ENCODE assay signal across 6 worm cellular contexts in genomic region chrII:8283158-8283717, ce11.
TF ChIP-seq lines count a peak whose summit lies in the region.

TSS of gene nst-1 (minus strand) at chrII:8283208.
TSS of gene cct-4 (plus strand) at chrII:8283667.

TF ChIP-seq in whole organism, L1 larva, 84 proteins besides CTCF, POLR2A, EP300 and RAD21 (continues in another document):
- peak; percentile 36 to 67 for TF ChIP-seq lsy-2 (tag; optimal IDR thresholded peaks at IDR 0.05; lab: Kevin White, UChicago)
- TF ChIP-seq snu-23 (GFP tag; optimal IDR thresholded peaks at IDR 0.05; lab: Kevin White, UChicago) = peak; percentile 21
- no peak for TF ChIP-seq fos-1 (tag; optimal IDR thresholded peaks at IDR 0.05; lab: Kevin White, UChicago)
- peak in 1 of 6 experiments; percentile 45 for TF ChIP-seq elt-3 (tag; optimal IDR thresholded peaks at IDR 0.05; lab: Kevin White, UChicago)
- TF ChIP-seq nhr-11 (tag; optimal IDR thresholded peaks at IDR 0.05; lab: Kevin White, UChicago) = no peak
- TF ChIP-seq nhr-28 (tag; optimal IDR thresholded peaks at IDR 0.05; lab: Kevin White, UChicago) = no peak
- no peak for TF ChIP-seq ets-5 (GFP tag; IDR thresholded peaks at IDR 0.05; lab: Robert Waterston, UW)
- TF ChIP-seq sup-37 (GFP tag; optimal IDR thresholded peaks at IDR 0.05; lab: Kevin White, UChicago) = no peak
- no peak for TF ChIP-seq nhr-77 (tag; optimal IDR thresholded peaks at IDR 0.05; lab: Kevin White, UChicago)
- TF ChIP-seq C16A3.4 (tag; optimal IDR thresholded peaks at IDR 0.05; lab: Kevin White, UChicago) = peak; percentile 17
- peak; percentile 1 to 63 (median 40) for TF ChIP-seq dpl-1 (GFP tag; optimal IDR thresholded peaks at IDR 0.05; lab: Kevin White, UChicago)
- no peak for TF ChIP-seq unc-130 (tag; optimal IDR thresholded peaks at IDR 0.05; lab: Kevin White, UChicago)
- TF ChIP-seq mdl-1 (tag; optimal IDR thresholded peaks at IDR 0.05; lab: Kevin White, UChicago) = no peak
- no peak for TF ChIP-seq Y116A8C.19 (tag; optimal IDR thresholded peaks at IDR 0.05; lab: Kevin White, UChicago; ENCODE audit: borderline replicate concordance)
- TF ChIP-seq hlh-4 (tag; optimal IDR thresholded peaks at IDR 0.05; lab: Kevin White, UChicago) = no peak

TF ChIP-seq in whole organism, L2 larva, 48 proteins besides CTCF, POLR2A, EP300 and RAD21:
- TF ChIP-seq mab-5 (tag; optimal IDR thresholded peaks at IDR 0.05; lab: Kevin White, UChicago) (no peak), fos-1 (tag; optimal IDR thresholded peaks at IDR 0.05; lab: Kevin White, UChicago) (no peak), C34F6.9 (tag; optimal IDR thresholded peaks at IDR 0.05; lab: Kevin White, UChicago) (peak; percentile 54), lsy-2 (tag; optimal IDR thresholded peaks at IDR 0.05; lab: Kevin White, UChicago) (peak in 1 of 2 experiments; percentile 73), lin-13 (GFP tag; optimal IDR thresholded peaks at IDR 0.05; lab: Kevin White, UChicago) (peak; percentile 6), gmeb-1 (tag; optimal IDR thresholded peaks at IDR 0.05; lab: Kevin White, UChicago) (peak; percentile 0)
TF ChIP-seq in whole organism, L2 larva: peak in this region for 4.

TF ChIP-seq in whole organism, L3 larva, 47 proteins besides CTCF, POLR2A, EP300 and RAD21:
- peak; percentile 14 for TF ChIP-seq hmg-11 (tag; optimal IDR thresholded peaks at IDR 0.05; lab: Kevin White, UChicago)
- no peak for TF ChIP-seq nhr-43 (tag; optimal IDR thresholded peaks at IDR 0.05; lab: Kevin White, UChicago; ENCODE audit: poor library complexity, severe bottlenecking)
- TF ChIP-seq nhr-28 (tag; optimal IDR thresholded peaks at IDR 0.05; lab: Kevin White, UChicago) = no peak
- TF ChIP-seq lin-15B (tag; optimal IDR thresholded peaks at IDR 0.05; lab: Kevin White, UChicago) = peak; percentile 50
- peak; percentile 58 for TF ChIP-seq pha-4 (tag; optimal IDR thresholded peaks at IDR 0.05; lab: Kevin White, UChicago)
- no peak for TF ChIP-seq fkh-2 (tag; optimal IDR thresholded peaks at IDR 0.05; lab: Kevin White, UChicago)
- no peak for TF ChIP-seq nhr-11 (tag; optimal IDR thresholded peaks at IDR 0.05; lab: Kevin White, UChicago)
- TF ChIP-seq nfya-1 (tag; optimal IDR thresholded peaks at IDR 0.05; lab: Kevin White, UChicago; ENCODE audit: insufficient read depth) = peak; percentile 58
- no peak for TF ChIP-seq jun-1 (tag; optimal IDR thresholded peaks at IDR 0.05; lab: Kevin White, UChicago)
- peak; percentile 4 for TF ChIP-seq elt-2 (tag; optimal IDR thresholded peaks at IDR 0.05; lab: Kevin White, UChicago)

TF ChIP-seq in whole organism, L4 larva, 104 proteins besides CTCF, POLR2A, EP300 and RAD21:
- TF ChIP-seq ceh-82 (tag; optimal IDR thresholded peaks at IDR 0.05; lab: Kevin White, UChicago) (no peak), dve-1 (tag; optimal IDR thresholded peaks at IDR 0.05; lab: Kevin White, UChicago; ENCODE audit: insufficient read depth) (peak; percentile 13), mes-2 (tag; optimal IDR thresholded peaks at IDR 0.05; lab: Kevin White, UChicago; ENCODE audit: poor library complexity, severe bottlenecking) (peak; percentile 49), dpl-1 (GFP tag; optimal IDR thresholded peaks at IDR 0.05; lab: Kevin White, UChicago) (peak; percentile 51), mep-1 (tag; optimal IDR thresholded peaks at IDR 0.05; lab: Kevin White, UChicago) (peak; percentile 35), madf-5 (GFP tag; IDR thresholded peaks at IDR 0.05; lab: Robert Waterston, UW) (no peak), unc-62 (GFP tag; optimal IDR thresholded peaks at IDR 0.05 in 1 of 2; lab: Kevin White, UChicago) (peak in 1 of 2 experiments; percentile 50), unc-62 (tag; optimal IDR thresholded peaks at IDR 0.05; lab: Kevin White, UChicago) (no peak), snpc-1.2 (GFP tag; IDR thresholded peaks at IDR 0.05; lab: Robert Waterston, UW) (no peak), spr-3 (GFP tag; optimal IDR thresholded peaks at IDR 0.05; lab: Kevin White, UChicago) (no peak), lin-13 (GFP tag; optimal IDR thresholded peaks at IDR 0.05; lab: Kevin White, UChicago) (no peak), mxl-2 (GFP tag; conservative IDR thresholded peaks at IDR 0.05; lab: Robert Waterston, UW) (no peak), ceh-20 (GFP tag; IDR thresholded peaks at IDR 0.05; lab: Robert Waterston, UW) (no peak), aha-1 (tag; lab: Kevin White, UChicago) (peak; percentile 37), lsy-2 (tag; optimal IDR thresholded peaks at IDR 0.05; lab: Kevin White, UChicago) (peak in 1 of 2 experiments; percentile 62)

TF ChIP-seq in whole organism, mixed stage, embryonic, 35 proteins besides CTCF, POLR2A, EP300 and RAD21:
- TF ChIP-seq mab-5 (tag; optimal IDR thresholded peaks at IDR 0.05; lab: Kevin White, UChicago) (no peak), snpc-4 (tag; optimal IDR thresholded peaks at IDR 0.05; lab: Kevin White, UChicago) (no peak), bed-3 (GFP tag; optimal IDR thresholded peaks at IDR 0.05; lab: Kevin White, UChicago) (no peak), pha-4 (tag; optimal IDR thresholded peaks at IDR 0.05; lab: Kevin White, UChicago) (no peak), lsy-2 (tag; optimal IDR thresholded peaks at IDR 0.05; lab: Kevin White, UChicago) (peak; percentile 32), ztf-11 (tag; optimal IDR thresholded peaks at IDR 0.05; lab: Kevin White, UChicago) (no peak), nhr-76 (tag; optimal IDR thresholded peaks at IDR 0.05; lab: Kevin White, UChicago) (no peak), unc-39 (tag; optimal IDR thresholded peaks at IDR 0.05; lab: Kevin White, UChicago) (no peak), lin-13 (tag; optimal IDR thresholded peaks at IDR 0.05; lab: Kevin White, UChicago) (no peak), sptf-1 (tag; optimal IDR thresholded peaks at IDR 0.05; lab: Kevin White, UChicago) (no peak), nhr-12 (tag; optimal IDR thresholded peaks at IDR 0.05; lab: Kevin White, UChicago) (no peak), mep-1 (tag; optimal IDR thresholded peaks at IDR 0.05; lab: Kevin White, UChicago) (peak; percentile 28), nhr-28 (tag; optimal IDR thresholded peaks at IDR 0.05; lab: Kevin White, UChicago) (no peak), lin-32 (GFP tag; optimal IDR thresholded peaks at IDR 0.05; lab: Kevin White, UChicago) (no peak), sem-2 (GFP tag; optimal IDR thresholded peaks at IDR 0.05; lab: Kevin White, UChicago) (no peak), ceh-43 (GFP tag; optimal IDR thresholded peaks at IDR 0.05; lab: Kevin White, UChicago) (no peak), nhr-2 (tag; optimal IDR thresholded peaks at IDR 0.05; lab: Kevin White, UChicago) (no peak), ces-1 (GFP tag; optimal IDR thresholded peaks at IDR 0.05; lab: Kevin White, UChicago) (peak; percentile 39), unc-120 (tag; optimal IDR thresholded peaks at IDR 0.05; lab: Kevin White, UChicago; ENCODE audit: poor library complexity, severe bottlenecking) (no peak), ham-2 (GFP tag; optimal IDR thresholded peaks at IDR 0.05; lab: Kevin White, UChicago) (no peak), unc-62 (GFP tag; optimal IDR thresholded peaks at IDR 0.05; lab: Kevin White, UChicago) (no peak), tbx-8 (GFP tag; optimal IDR thresholded peaks at IDR 0.05; lab: Kevin White, UChicago) (no peak), nhr-237 (tag; optimal IDR thresholded peaks at IDR 0.05; lab: Kevin White, UChicago) (peak; percentile 22), M03D4.4 (tag; optimal IDR thresholded peaks at IDR 0.05; lab: Kevin White, UChicago) (no peak), ceh-39 (tag; optimal IDR thresholded peaks at IDR 0.05; lab: Kevin White, UChicago) (no peak), zip-8 (tag; optimal IDR thresholded peaks at IDR 0.05; lab: Kevin White, UChicago) (no peak)

TF ChIP-seq in whole organism, young adult, 124 proteins besides CTCF, POLR2A, EP300 and RAD21:
- no peak for TF ChIP-seq ekl-4 (GFP tag; IDR thresholded peaks at IDR 0.05; lab: Robert Waterston, UW)
- TF ChIP-seq F52B5.7 (tag; optimal IDR thresholded peaks at IDR 0.05; lab: Kevin White, UChicago) = no peak
- no peak for TF ChIP-seq egl-18 (GFP tag; IDR thresholded peaks at IDR 0.05; lab: Robert Waterston, UW)
- peak; percentile 60; the same call in 1 of the 2 replicates for TF ChIP-seq madf-6 (GFP tag; IDR thresholded peaks at IDR 0.05; lab: Robert Waterston, UW)
- TF ChIP-seq ceh-91 (GFP tag; IDR thresholded peaks at IDR 0.05; lab: Robert Waterston, UW) = 0 out of 2 replicates have a peak, but pooled peaks have one; percentile 33
- peak; percentile 3 for TF ChIP-seq lsl-1 (GFP tag; optimal IDR thresholded peaks at IDR 0.05; lab: Kevin White, UChicago)
- TF ChIP-seq rpc-1 (optimal IDR thresholded peaks at IDR 0.05; lab: Kevin White, UChicago) = no peak
- no peak for TF ChIP-seq rpc-1 (tag; optimal IDR thresholded peaks at IDR 0.05; lab: Kevin White, UChicago)
- no peak for TF ChIP-seq aptf-2 (GFP tag; conservative IDR thresholded peaks at IDR 0.05; lab: Robert Waterston, UW)
- TF ChIP-seq ztf-3 (GFP tag; optimal IDR thresholded peaks at IDR 0.05; lab: Kevin White, UChicago) = no peak
- no peak for TF ChIP-seq F49E8.2 (tag; optimal IDR thresholded peaks at IDR 0.05; lab: Kevin White, UChicago; ENCODE audit: insufficient read depth)
- peak; percentile 33 for TF ChIP-seq efl-1 (GFP tag; optimal IDR thresholded peaks at IDR 0.05; lab: Kevin White, UChicago)
- no peak for TF ChIP-seq egl-44 (GFP tag; IDR thresholded peaks at IDR 0.05; lab: Robert Waterston, UW)
- no peak for TF ChIP-seq bed-1 (GFP tag; IDR thresholded peaks at IDR 0.05; lab: Robert Waterston, UW)
- TF ChIP-seq hsf-1 (GFP tag; IDR thresholded peaks at IDR 0.05; lab: Robert Waterston, UW) = peak; percentile 83; the same call in 1 of the 2 replicates
- no peak for TF ChIP-seq fkh-3 (tag; optimal IDR thresholded peaks at IDR 0.05; lab: Kevin White, UChicago)
- no peak for TF ChIP-seq attf-6 (GFP tag; IDR thresholded peaks at IDR 0.05; lab: Robert Waterston, UW)
- TF ChIP-seq cebp-1 (GFP tag; IDR thresholded peaks at IDR 0.05; lab: Robert Waterston, UW) = no peak
- TF ChIP-seq cebp-1 (tag; optimal IDR thresholded peaks at IDR 0.05; lab: Kevin White, UChicago) = peak; percentile 13
- TF ChIP-seq unc-62 (GFP tag; optimal IDR thresholded peaks at IDR 0.05; lab: Kevin White, UChicago) = no peak
- TF ChIP-seq hmg-20 (GFP tag; IDR thresholded peaks at IDR 0.05; lab: Robert Waterston, UW) = no peak
- TF ChIP-seq F33H1.4 (GFP tag; IDR thresholded peaks at IDR 0.05; lab: Robert Waterston, UW) = peak; percentile 75
- no peak for TF ChIP-seq sptf-2 (GFP tag; optimal IDR thresholded peaks at IDR 0.05; lab: Kevin White, UChicago)
- no peak for TF ChIP-seq K11D2.4 (GFP tag; IDR thresholded peaks at IDR 0.05; lab: Robert Waterston, UW)
- TF ChIP-seq F23B12.7 (tag; optimal IDR thresholded peaks at IDR 0.05; lab: Kevin White, UChicago; ENCODE audit: insufficient read depth) = peak; percentile 11
- TF ChIP-seq dpl-1 (GFP tag; optimal IDR thresholded peaks at IDR 0.05; lab: Kevin White, UChicago) = peak; percentile 61
- TF ChIP-seq him-1 (tag; optimal IDR thresholded peaks at IDR 0.05; lab: Kevin White, UChicago) = no peak
